Worm (Caenorhabditis elegans) whole organism, midembryonic: ENCODE results near the gene cyp-33C1.
"Not testable (repeated sequence)": the region's sequence is repeated elsewhere in the genome, so short reads cannot be mapped to it uniquely, and the experiment has no call there.

Experiments used
- T22C8.4 ChIP-seq: fragments of 200-800 bp; sonication (Bioruptor generic); IDR thresholded peaks from 2 replicates; pipeline ENCODE4 v1.3.6; 2022; ENCODE audit warnings: missing genetic modification characterization, missing compliant biosample characterization
- cog-1 ChIP-seq: sonication (generic microtip); optimal IDR thresholded peaks from 2 replicates; lab custom pipeline; 2016; ENCODE audit warnings: missing genetic modification characterization, missing compliant biosample characterization
- flt-1 ChIP-seq: fragments of 200-800 bp; sonication (Bioruptor generic); IDR thresholded peaks from 2 replicates; pipeline ENCODE4 v1.3.6; 2022; ENCODE audit warnings: missing genetic modification characterization, missing compliant biosample characterization
- klf-2 ChIP-seq: fragments of 200-800 bp; sonication (Bioruptor generic); conservative IDR thresholded peaks from 2 replicates; pipeline ENCODE4 v1.3.6; 2022; ENCODE audit warnings: missing genetic modification reagents, missing genetic modification characterization, missing compliant biosample characterization
- med-1 ChIP-seq: sonication (generic microtip); optimal IDR thresholded peaks from 2 replicates; lab custom pipeline; 2017; ENCODE audit warnings: missing genetic modification characterization, mild to moderate bottlenecking, missing compliant biosample characterization, antibody characterized with exemption, missing genetic modification reagents; ENCODE audit not compliant: insufficient read depth
- ref-1 ChIP-seq: fragments of 200-800 bp; sonication (Bioruptor generic); conservative IDR thresholded peaks from 2 replicates; pipeline ENCODE4 v1.3.6; 2022; ENCODE audit warnings: missing genetic modification reagents, missing genetic modification characterization, missing compliant biosample characterization
- tab-1 ChIP-seq: fragments of 200-800 bp; sonication (Bioruptor generic); IDR thresholded peaks from 2 replicates; pipeline ENCODE4 v1.3.6; 2022; ENCODE audit warnings: missing genetic modification characterization, missing compliant biosample characterization
- ztf-23 ChIP-seq: fragments of 200-800 bp; sonication (Bioruptor generic); IDR thresholded peaks from 2 replicates; pipeline ENCODE4 v1.3.6; 2022; ENCODE audit warnings: missing genetic modification reagents, missing genetic modification characterization, missing compliant biosample characterization
- ztf-29 ChIP-seq: fragments of 200-800 bp; sonication (Bioruptor generic); IDR thresholded peaks from 2 replicates; pipeline ENCODE4 v1.3.6; 2022; ENCODE audit warnings: missing genetic modification reagents, missing genetic modification characterization, missing compliant biosample characterization

cyp-33C1 gene

ce11 chrV:2179214-2179613 lies at the start of gene cyp-33C1:
TSS of gene cyp-33C1 (plus strand) at chrV:2179514.
- no peak for TF ChIP-seq ref-1 (GFP tag; lab: Robert Waterston, UW)
- TF ChIP-seq flt-1, result no peak
- no peak for TF ChIP-seq klf-2 (GFP tag; lab: Robert Waterston, UW)
- no peak for TF ChIP-seq med-1 (GFP tag; lab: Kevin White, UChicago)
- no peak for TF ChIP-seq T22C8.4 (GFP tag; lab: Robert Waterston, UW)
- no peak for TF ChIP-seq ztf-29 (GFP tag; lab: Robert Waterston, UW)
- TF ChIP-seq ztf-23 (GFP tag; lab: Robert Waterston, UW), result no peak
- no peak for TF ChIP-seq tab-1
- no peak for TF ChIP-seq cog-1 (tag; lab: Kevin White, UChicago)

DNA sequence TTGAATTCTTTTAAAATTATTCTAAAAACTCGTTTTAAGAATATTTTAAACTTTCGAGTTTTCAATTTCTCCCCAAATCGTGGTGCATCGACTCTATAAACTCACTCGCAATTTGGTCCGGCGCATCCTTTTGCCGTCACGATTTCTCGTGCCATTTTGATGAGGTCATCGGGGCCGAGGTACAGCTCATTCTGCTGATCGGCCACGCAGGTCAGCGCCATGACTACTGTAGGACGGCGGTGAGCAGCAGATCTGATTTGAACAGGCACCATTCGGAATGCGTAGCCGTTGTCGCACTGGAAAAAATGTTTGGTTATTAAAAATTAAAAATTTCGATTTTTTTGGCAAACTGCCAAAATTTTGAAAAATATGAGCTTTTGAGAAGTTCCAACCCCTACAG lies 46.6 kb upstream of the cyp-33C1 start:
- TF ChIP-seq ztf-23 (GFP tag; lab: Robert Waterston, UW) (0 out of 2 replicates have a peak, but pooled peaks have one; percentile 17), ztf-29 (GFP tag; lab: Robert Waterston, UW) (no peak), klf-2 (GFP tag; lab: Robert Waterston, UW) (no peak), T22C8.4 (GFP tag; lab: Robert Waterston, UW) (no peak)

ce11 chrV:2133512-2133911 lies 45.8 kb upstream of the cyp-33C1 start:
- TF ChIP-seq tab-1 (no peak), klf-2 (GFP tag; lab: Robert Waterston, UW) (no peak), ref-1 (GFP tag; lab: Robert Waterston, UW) (no peak), ztf-23 (GFP tag; lab: Robert Waterston, UW) (no peak), cog-1 (tag; lab: Kevin White, UChicago) (no peak), med-1 (GFP tag; lab: Kevin White, UChicago) (no peak), flt-1 (no peak), T22C8.4 (GFP tag; lab: Robert Waterston, UW) (no peak), ztf-29 (GFP tag; lab: Robert Waterston, UW) (no peak)

ce11 chrV:2134340-2134739 lies 45.0 kb upstream of the cyp-33C1 start:
- TF ChIP-seq ztf-23 (GFP tag; lab: Robert Waterston, UW), result no peak
- no peak for TF ChIP-seq tab-1
- TF ChIP-seq klf-2 (GFP tag; lab: Robert Waterston, UW), result no peak
- no peak for TF ChIP-seq cog-1 (tag; lab: Kevin White, UChicago)
- no peak for TF ChIP-seq flt-1
- no peak for TF ChIP-seq ztf-29 (GFP tag; lab: Robert Waterston, UW)
- TF ChIP-seq ref-1 (GFP tag; lab: Robert Waterston, UW), result no peak
- TF ChIP-seq T22C8.4 (GFP tag; lab: Robert Waterston, UW), result no peak
- no peak for TF ChIP-seq med-1 (GFP tag; lab: Kevin White, UChicago)

DNA sequence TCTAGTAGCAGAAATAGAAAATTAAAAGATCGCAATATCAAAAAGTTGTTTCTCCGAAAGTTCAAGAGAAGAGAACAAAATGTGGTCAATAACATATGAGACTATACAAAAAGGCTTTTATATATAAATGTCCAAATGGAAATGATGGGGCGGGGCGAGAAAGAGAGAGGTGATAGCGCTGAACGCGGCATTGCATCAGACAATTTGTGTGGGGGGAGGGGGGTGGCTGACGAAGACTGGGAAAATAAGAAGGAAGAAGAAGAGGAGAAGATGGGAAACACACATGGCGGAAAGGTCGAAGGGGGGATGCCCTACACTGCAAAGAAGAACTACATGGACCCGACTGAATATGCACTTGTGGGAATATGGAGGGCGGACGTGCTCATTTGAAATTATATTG lies 44.0 kb upstream of the cyp-33C1 start:
- TF ChIP-seq ref-1 (GFP tag; lab: Robert Waterston, UW) (no peak), T22C8.4 (GFP tag; lab: Robert Waterston, UW) (no peak), ztf-23 (GFP tag; lab: Robert Waterston, UW) (no peak), med-1 (GFP tag; lab: Kevin White, UChicago) (no peak), klf-2 (GFP tag; lab: Robert Waterston, UW) (no peak), ztf-29 (GFP tag; lab: Robert Waterston, UW) (no peak), tab-1 (no peak), flt-1 (no peak), cog-1 (tag; lab: Kevin White, UChicago) (no peak)

DNA sequence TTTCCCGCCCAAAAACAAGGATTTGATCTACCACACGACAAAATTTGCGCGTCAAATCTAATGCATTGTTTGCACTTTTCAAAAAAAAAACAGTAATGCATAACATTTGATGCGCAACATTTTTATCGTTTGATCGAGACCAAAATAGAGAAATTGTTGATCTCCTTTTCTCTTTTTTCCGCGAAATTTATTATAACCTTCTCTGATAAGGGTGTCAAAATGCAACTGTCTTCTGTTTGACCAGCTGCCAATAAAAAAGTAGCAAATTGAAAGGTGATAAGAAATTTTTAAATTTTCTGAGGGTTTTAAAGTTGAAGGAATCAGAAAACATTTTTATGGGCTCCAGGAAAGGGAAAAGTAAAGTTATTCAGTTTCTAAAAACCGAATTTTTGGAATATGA lies 42.3 kb upstream of the cyp-33C1 start:
- TF ChIP-seq ztf-29 (GFP tag; lab: Robert Waterston, UW), result no peak

ce11 chrV:2138287-2138686 lies 41.0 kb upstream of the cyp-33C1 start:
- no peak for TF ChIP-seq flt-1
- TF ChIP-seq ref-1 (GFP tag; lab: Robert Waterston, UW), result no peak
- TF ChIP-seq cog-1 (tag; lab: Kevin White, UChicago), result no peak
- TF ChIP-seq T22C8.4 (GFP tag; lab: Robert Waterston, UW), result no peak
- TF ChIP-seq klf-2 (GFP tag; lab: Robert Waterston, UW), result no peak
- no peak for TF ChIP-seq ztf-29 (GFP tag; lab: Robert Waterston, UW)
- no peak for TF ChIP-seq tab-1
- TF ChIP-seq med-1 (GFP tag; lab: Kevin White, UChicago), result no peak
- TF ChIP-seq ztf-23 (GFP tag; lab: Robert Waterston, UW), result no peak

ce11 chrV:2139918-2140317 lies 39.4 kb upstream of the cyp-33C1 start, which contains the start of gene F22F7.7:
TSS of gene F22F7.7 (minus strand) at chrV:2140042.
- TF ChIP-seq klf-2 (GFP tag; lab: Robert Waterston, UW) (no peak), med-1 (GFP tag; lab: Kevin White, UChicago) (no peak), ztf-29 (GFP tag; lab: Robert Waterston, UW) (no peak), ztf-23 (GFP tag; lab: Robert Waterston, UW) (no peak)

- TF ChIP-seq flt-1; T22C8.4 (GFP tag; lab: Robert Waterston, UW); klf-2 (GFP tag; lab: Robert Waterston, UW): not testable (repeated sequence)
Observed at ce11 chrV:2144408-2144807, 34.9 kb upstream of the cyp-33C1 start, which contains the start of gene F22F7.12. TSS of gene F22F7.12 (minus strand) at chrV:2144508.

ce11 chrV:2146044-2146443 lies 33.3 kb upstream of the cyp-33C1 start, which contains the start of gene str-52:
TSS of gene str-52 (minus strand) at chrV:2146144.
- TF ChIP-seq tab-1 (no peak), T22C8.4 (GFP tag; lab: Robert Waterston, UW) (no peak)
